Fruit fly (Drosophila melanogaster) whole organism, pupa: Measurements from ENCODE around the gene elg1.

Experiments
- CG10348 ChIP-seq: fragments of 200-800 bp; sonication (Bioruptor generic); IDR thresholded peaks from 2 replicates; pipeline ENCODE4 v1.3.6; 2022; ENCODE audit warnings: missing biosample characterization, missing genetic modification characterization
- CG14655 ChIP-seq: fragments of 200-800 bp; sonication (Bioruptor generic); optimal IDR thresholded peaks from 3 replicates; lab custom pipeline; 2017; ENCODE audit warnings: mild to moderate bottlenecking, missing biosample characterization, missing genetic modification reagents, missing genetic modification characterization
- CG34367 ChIP-seq: fragments of 200-800 bp; sonication (Bioruptor generic); optimal IDR thresholded peaks from 2 replicates; lab custom pipeline; 2018; ENCODE audit warnings: missing biosample characterization, mild to moderate bottlenecking, missing genetic modification characterization
- CG4496 ChIP-seq: fragments of 200-800 bp; sonication (Bioruptor generic); IDR thresholded peaks from 3 replicates; pipeline ENCODE4 v1.3.6; 2022; ENCODE audit warnings: missing biosample characterization, missing genetic modification characterization
- CG8301 ChIP-seq: fragments of 200-800 bp; sonication (Bioruptor generic); optimal IDR thresholded peaks from 2 replicates; lab custom pipeline; 2018; ENCODE audit warnings: missing biosample characterization, mild to moderate bottlenecking, missing genetic modification characterization
- D1 ChIP-seq: fragments of 200-800 bp; sonication (Bioruptor generic); optimal IDR thresholded peaks from 2 replicates; lab custom pipeline; 2018; ENCODE audit warnings: missing biosample characterization, mild to moderate bottlenecking, missing genetic modification characterization, moderate library complexity
- EcR ChIP-seq: fragments of 200-800 bp; sonication (Bioruptor generic); optimal IDR thresholded peaks from 3 replicates; lab custom pipeline; 2019; ENCODE audit warnings: missing biosample characterization, missing genetic modification characterization, mild to moderate bottlenecking, moderate library complexity, missing genetic modification reagents
- Ets98B ChIP-seq: fragments of 200-800 bp; sonication (Bioruptor generic); IDR thresholded peaks from 2 replicates; pipeline ENCODE4 v1.3.6; 2022; ENCODE audit warnings: missing biosample characterization, missing genetic modification characterization
- Pif1A ChIP-seq: fragments of 200-800 bp; sonication (Bioruptor generic); optimal IDR thresholded peaks from 3 replicates; lab custom pipeline; 2016; ENCODE audit warnings: missing biosample characterization, missing genetic modification characterization
- Pif1B ChIP-seq: fragments of 200-800 bp; sonication (Bioruptor generic); optimal IDR thresholded peaks from 3 replicates; lab custom pipeline; 2016; ENCODE audit warnings: missing biosample characterization, missing genetic modification characterization
- fd96Ca ChIP-seq: fragments of 200-800 bp; sonication (Bioruptor generic); IDR thresholded peaks from 3 replicates; pipeline ENCODE4 v1.3.6; 2022; ENCODE audit warnings: missing biosample characterization, missing genetic modification characterization
- gl ChIP-seq: fragments of 200-800 bp; sonication (Bioruptor generic); optimal IDR thresholded peaks from 2 replicates; lab custom pipeline; 2018; ENCODE audit warnings: missing biosample characterization, mild to moderate bottlenecking, missing genetic modification characterization
- rn ChIP-seq: fragments of 200-800 bp; sonication (Bioruptor generic); IDR thresholded peaks from 2 replicates; pipeline ENCODE4 v1.3.6; 2022; ENCODE audit warnings: missing biosample characterization, missing genetic modification characterization

DNA sequence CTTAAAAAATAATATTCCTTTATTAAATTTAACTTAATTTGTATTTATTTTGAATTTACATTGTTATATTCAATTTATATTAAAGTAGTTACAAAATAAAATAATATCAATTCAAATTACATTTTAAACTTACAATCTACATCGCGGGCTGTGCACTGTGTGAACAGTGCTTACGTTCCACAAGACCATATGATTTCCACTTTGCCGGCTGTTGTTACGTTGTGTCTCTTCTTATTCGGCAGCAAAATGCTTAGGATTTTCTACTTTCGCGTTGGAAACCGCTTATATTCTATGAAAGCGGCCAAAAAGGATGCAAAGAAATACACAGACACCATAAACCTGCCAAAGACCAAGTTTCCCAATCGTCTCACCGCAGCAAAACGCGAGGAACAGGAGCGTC is 31.8 kb upstream of the elg1 start, which contains the start of gene IleRS-m:
- TF ChIP-seq CG14655 (GFP tag; lab: Kevin White, UChicago) (no peak), CG10348 (GFP tag; lab: Robert Waterston, UW) (no peak), gl (tag; lab: Kevin White, UChicago) (no peak), CG4496 (no peak), Pif1B (GFP tag; lab: Kevin White, UChicago) (no peak), CG8301 (tag; lab: Kevin White, UChicago) (no peak), rn (GFP tag; lab: Robert Waterston, UW) (no peak), fd96Ca (no peak), EcR (no peak), D1 (tag; lab: Kevin White, UChicago) (no peak), CG34367 (tag; lab: Kevin White, UChicago) (no peak), Ets98B (GFP tag; lab: Robert Waterston, UW) (no peak), Pif1A (no peak)
